Fruit fly (Drosophila melanogaster) Kc167 (cell line): ENCODE measurements around the gene CG13712.

Experiments
- Myc ChIP-seq: fragments of >200 bp; optimal IDR thresholded peaks from 2 replicates; lab custom pipeline; 2017; ENCODE audit warnings: missing external identifiers
- Sin3A ChIP-seq: fragments of >200 bp; optimal IDR thresholded peaks from 2 replicates; lab custom pipeline; 2018; ENCODE audit warnings: missing external identifiers
- h ChIP-seq: fragments of >200 bp; optimal IDR thresholded peaks from 3 replicates; lab custom pipeline; 2018; ENCODE audit warnings: missing external identifiers
- insv ChIP-seq: fragments of >200 bp; optimal IDR thresholded peaks from 3 replicates; lab custom pipeline; 2018; ENCODE audit warnings: missing external identifiers
- psq ChIP-seq: fragments of >200 bp; optimal IDR thresholded peaks from 2 replicates; lab custom pipeline; 2017; ENCODE audit warnings: missing external identifiers
- ttk ChIP-seq: sonication (Bioruptor generic); optimal IDR thresholded peaks from 2 replicates; lab custom pipeline; 2017; ENCODE audit warnings: missing external identifiers

Gene CG13712

DNA sequence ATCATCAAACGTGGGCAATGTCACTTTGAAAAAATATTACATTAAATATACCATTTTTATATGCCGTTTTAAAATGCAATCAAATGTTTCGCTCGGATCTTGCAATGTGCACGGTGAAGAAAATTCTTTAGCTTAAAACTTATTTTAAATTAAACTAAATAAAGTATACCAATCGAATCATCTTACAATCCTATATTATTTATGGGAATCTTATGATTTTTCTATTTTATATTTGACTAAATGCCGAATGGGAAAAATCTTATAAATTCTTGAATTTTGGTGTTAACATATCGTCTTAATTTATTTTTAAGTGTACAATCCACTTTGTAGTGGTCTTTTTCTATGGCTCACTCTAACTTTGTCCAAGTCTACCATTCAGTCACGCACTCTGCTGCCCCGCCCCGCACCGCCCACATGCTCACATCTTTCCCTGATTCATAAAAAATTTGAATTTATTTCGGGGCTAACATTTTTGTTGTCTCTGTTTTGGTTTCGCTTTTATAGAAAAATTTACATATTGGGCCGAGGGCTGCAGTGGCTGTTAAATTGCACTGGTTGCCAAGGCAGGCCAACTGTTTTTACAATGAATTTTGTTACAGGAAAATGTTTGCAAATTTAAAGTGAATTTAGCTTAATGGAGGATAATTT lies 10.9 kb upstream of the CG13712 start:
- TF ChIP-seq ttk (no peak), insv (lab: Kevin White, UChicago) (no peak), Myc (lab: Kevin White, UChicago) (no peak), Sin3A (lab: Kevin White, UChicago) (no peak)

dm6 chr3L:4719743-4720142 lies 10.1 kb upstream of the CG13712 start:
- TF ChIP-seq ttk (no peak), Myc (lab: Kevin White, UChicago) (no peak), psq (lab: Kevin White, UChicago) (no peak), insv (lab: Kevin White, UChicago) (no peak), h (lab: Kevin White, UChicago) (no peak), Sin3A (lab: Kevin White, UChicago) (no peak)

DNA sequence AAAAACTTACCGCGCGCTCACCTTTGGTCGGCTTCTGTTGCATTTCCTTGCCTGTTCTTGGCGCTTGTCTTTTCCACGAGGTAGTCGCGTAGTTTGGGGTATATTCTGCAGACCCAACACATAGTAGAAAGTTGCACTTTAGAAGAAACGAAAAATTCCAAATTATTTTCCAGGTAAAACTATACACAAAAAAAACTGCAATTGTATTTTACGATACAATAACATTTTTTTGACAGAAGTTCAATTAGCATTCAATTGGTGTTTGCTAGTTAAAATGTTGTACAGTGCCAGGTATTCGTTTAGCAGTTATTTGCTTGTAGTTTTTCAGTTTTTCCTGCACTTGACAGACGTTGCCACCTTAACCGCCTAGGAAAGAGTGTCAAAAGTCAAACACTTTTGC lies 1.2 kb downstream of the CG13712 start:
- no peak for TF ChIP-seq Sin3A (lab: Kevin White, UChicago)
- TF ChIP-seq Myc (lab: Kevin White, UChicago), result no peak
- no peak for TF ChIP-seq insv (lab: Kevin White, UChicago)
- no peak for TF ChIP-seq h (lab: Kevin White, UChicago)
- TF ChIP-seq ttk, result no peak
- TF ChIP-seq psq (lab: Kevin White, UChicago), result no peak

DNA sequence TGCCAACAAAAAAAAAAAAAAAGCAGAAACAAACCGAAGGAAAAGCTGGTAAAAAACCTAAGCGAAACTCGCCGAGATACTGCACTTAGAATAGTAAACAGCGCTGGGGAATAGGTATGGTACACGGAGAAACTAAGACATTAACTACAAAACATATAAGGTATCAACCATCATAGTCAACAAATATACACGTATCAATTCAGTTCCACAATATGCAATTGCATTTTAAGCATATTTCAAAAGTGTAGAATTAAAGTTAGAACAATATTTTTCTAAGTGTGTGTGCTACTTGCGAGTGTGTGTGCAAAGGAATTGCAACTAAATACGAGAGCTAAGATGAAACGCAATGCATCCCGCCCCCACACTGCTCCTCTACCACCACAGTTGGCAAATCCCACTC lies 1.9 kb downstream of the CG13712 start:
- no peak for TF ChIP-seq psq (lab: Kevin White, UChicago)
- no peak for TF ChIP-seq Sin3A (lab: Kevin White, UChicago)
- no peak for TF ChIP-seq Myc (lab: Kevin White, UChicago)
- no peak for TF ChIP-seq ttk
- TF ChIP-seq h (lab: Kevin White, UChicago), result no peak
- TF ChIP-seq insv (lab: Kevin White, UChicago), result no peak

- no peak for TF ChIP-seq psq (lab: Kevin White, UChicago)
- TF ChIP-seq Sin3A (lab: Kevin White, UChicago), result no peak
- no peak for TF ChIP-seq insv (lab: Kevin White, UChicago)
- TF ChIP-seq ttk, result no peak
- TF ChIP-seq h (lab: Kevin White, UChicago), result no peak
- no peak for TF ChIP-seq Myc (lab: Kevin White, UChicago)
These were observed 7.7 kb downstream of the CG13712 start for dm6 chr3L:4702003-4702402.

DNA sequence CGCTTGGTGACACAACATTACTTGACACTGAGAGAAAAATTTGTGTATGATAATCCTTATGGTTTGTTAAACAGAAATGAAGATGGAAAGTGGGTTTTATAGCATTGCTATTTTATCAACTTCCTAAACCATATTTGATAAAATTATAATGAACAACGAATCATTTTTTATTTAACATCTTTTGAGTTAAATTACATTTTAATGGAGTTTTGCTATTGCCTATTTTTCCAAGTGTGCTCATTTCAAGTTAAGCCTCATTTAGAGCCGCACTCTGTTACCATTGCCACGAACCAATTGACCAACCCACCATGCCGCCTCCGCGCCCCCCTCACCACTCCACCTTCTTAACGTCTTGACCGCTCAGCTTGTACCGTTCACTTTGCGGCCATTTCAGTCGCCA lies 9.6 kb downstream of the CG13712 start:
- TF ChIP-seq Myc (lab: Kevin White, UChicago) (no peak), insv (lab: Kevin White, UChicago) (no peak), psq (lab: Kevin White, UChicago) (no peak), ttk (no peak), Sin3A (lab: Kevin White, UChicago) (no peak), h (lab: Kevin White, UChicago) (no peak)

DNA sequence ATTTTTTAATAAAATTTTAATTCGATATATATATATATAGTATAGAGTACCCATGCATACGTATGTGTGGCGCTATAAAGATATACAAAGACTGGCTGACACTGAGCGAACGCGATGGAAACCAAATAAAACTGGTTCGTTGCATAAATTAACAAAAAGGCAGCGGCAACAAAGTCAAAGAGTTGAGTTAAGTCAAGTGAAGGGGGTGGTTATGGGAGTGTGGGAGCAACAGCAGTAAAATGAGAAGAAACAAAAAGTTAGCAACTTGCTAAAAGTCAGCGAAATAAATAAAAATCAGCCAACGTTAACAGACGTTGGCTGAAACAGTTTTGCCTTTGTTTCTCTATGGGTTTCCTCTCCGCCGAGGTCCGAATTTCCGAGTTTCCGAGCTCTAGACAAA lies 11.2 kb downstream of the CG13712 start:
- TF ChIP-seq insv (lab: Kevin White, UChicago), result no peak
- no peak for TF ChIP-seq h (lab: Kevin White, UChicago)
- no peak for TF ChIP-seq ttk
- no peak for TF ChIP-seq Myc (lab: Kevin White, UChicago)
- TF ChIP-seq Sin3A (lab: Kevin White, UChicago), result no peak
- TF ChIP-seq psq (lab: Kevin White, UChicago), result no peak

- no peak for TF ChIP-seq psq (lab: Kevin White, UChicago)
- no peak for TF ChIP-seq ttk
These were observed 11.7 kb downstream of the CG13712 start for dm6 chr3L:4698032-4698431.

dm6 chr3L:4697301-4697700 lies 12.4 kb downstream of the CG13712 start, which contains the start of gene CG13713:
Gene CG13713, plus strand, starts transcription at chr3L:4697601.
- no peak for TF ChIP-seq h (lab: Kevin White, UChicago)
- no peak for TF ChIP-seq Myc (lab: Kevin White, UChicago)
- no peak for TF ChIP-seq Sin3A (lab: Kevin White, UChicago)
- no peak for TF ChIP-seq insv (lab: Kevin White, UChicago)
- no peak for TF ChIP-seq ttk
- TF ChIP-seq psq (lab: Kevin White, UChicago), result no peak

dm6 chr3L:4696380-4696779 lies 13.3 kb downstream of the CG13712 start:
- no peak for TF ChIP-seq Myc (lab: Kevin White, UChicago)
- no peak for TF ChIP-seq ttk
- no peak for TF ChIP-seq h (lab: Kevin White, UChicago)
- no peak for TF ChIP-seq Sin3A (lab: Kevin White, UChicago)
- TF ChIP-seq psq (lab: Kevin White, UChicago), result no peak
- TF ChIP-seq insv (lab: Kevin White, UChicago), result no peak

- TF ChIP-seq Sin3A (lab: Kevin White, UChicago), result no peak
- no peak for TF ChIP-seq psq (lab: Kevin White, UChicago)
- TF ChIP-seq insv (lab: Kevin White, UChicago), result no peak
- no peak for TF ChIP-seq Myc (lab: Kevin White, UChicago)
- no peak for TF ChIP-seq ttk
- no peak for TF ChIP-seq h (lab: Kevin White, UChicago)
These were observed 14.9 kb downstream of the CG13712 start, which contains the start of gene CG15876 for dm6 chr3L:4694823-4695222. Gene CG15876, minus strand, starts transcription at chr3L:4694845.
